Worm (Caenorhabditis elegans) whole organism, L4 larva: ENCODE results near the gene Y97E10AR.6.

Experiments
- ama-1 ChIP-seq: fragments of 150-350 bp; optimal IDR thresholded peaks from 2 replicates; lab custom pipeline; 2014; ENCODE audit warnings: inconsistent platforms, mixed read lengths
- ceh-20 ChIP-seq: fragments of 200-800 bp; sonication (Bioruptor generic); IDR thresholded peaks from 2 replicates; pipeline ENCODE4 v1.3.6; 2022; ENCODE audit warnings: missing genetic modification reagents, missing genetic modification characterization, missing compliant biosample characterization
- ceh-28 ChIP-seq: fragments of 150-350 bp; optimal IDR thresholded peaks from 2 replicates; lab custom pipeline; 2014; ENCODE audit warnings: missing biosample characterization, missing genetic modification reagents, missing genetic modification characterization
- dve-1 ChIP-seq: sonication (generic microtip); optimal IDR thresholded peaks from 2 replicates; lab custom pipeline; 2017; ENCODE audit warnings: antibody characterized with exemption, mild to moderate bottlenecking, missing genetic modification characterization, missing compliant biosample characterization; ENCODE audit not compliant: insufficient read depth
- lsy-2 ChIP-seq, 2 experiments: fragments of 150-350 bp in 1 of 2; sonication (generic microtip) in 1 of 2; optimal IDR thresholded peaks; 2 replicates each; lab custom pipeline; 2014 to 2017; ENCODE audit warnings: missing biosample characterization in 2 of 2, missing genetic modification characterization in 2 of 2
- mdl-1 ChIP-seq, 2 experiments: fragments of 150-350 bp in 1 of 2; sonication (generic microtip) in 1 of 2; optimal IDR thresholded peaks; 2 replicates each; lab custom pipeline; 2014 to 2017; ENCODE audit warnings: missing biosample characterization in 2 of 2, missing genetic modification characterization in 2 of 2
- nhr-11 ChIP-seq: fragments of 150-350 bp; optimal IDR thresholded peaks from 2 replicates; lab custom pipeline; 2014; ENCODE audit warnings: missing biosample characterization, missing genetic modification characterization
- nhr-237 ChIP-seq: sonication (generic microtip); optimal IDR thresholded peaks from 2 replicates; lab custom pipeline; 2017; ENCODE audit warnings: missing biosample characterization, missing genetic modification characterization
- rbr-2 ChIP-seq: sonication (generic microtip); optimal IDR thresholded peaks from 2 replicates; lab custom pipeline; 2016; ENCODE audit warnings: missing genotype, missing genetic modification characterization, missing compliant biosample characterization

- TF ChIP-seq nhr-11 (tag; lab: Kevin White, UChicago) (no peak), dve-1 (tag; lab: Kevin White, UChicago) (no peak), ceh-20 (GFP tag; lab: Robert Waterston, UW) (no peak), ama-1 (lab: Kevin White, UChicago) (no peak), rbr-2 (tag; lab: Kevin White, UChicago) (no peak), nhr-237 (no peak), mdl-1 (tag; optimal IDR thresholded peaks at IDR 0.05; lab: Kevin White, UChicago) (no peak), ceh-28 (tag; lab: Kevin White, UChicago) (no peak), lsy-2 (tag; optimal IDR thresholded peaks at IDR 0.05; lab: Kevin White, UChicago) (no peak)
Measured at ce11 chrV:8050059-8050677, 36.4 kb upstream of the Y97E10AR.6 start.
